Worm (Caenorhabditis elegans) whole organism, young adult: ENCODE data around the gene rnf-113.

Experiments used
- B0261.1 ChIP-seq: sonication (generic microtip); optimal IDR thresholded peaks from 2 replicates; lab custom pipeline; 2016; ENCODE audit warnings: mild to moderate bottlenecking, missing genetic modification characterization, moderate library complexity, missing compliant biosample characterization
- B0336.3 ChIP-seq: fragments of 200-800 bp; sonication (Bioruptor generic); IDR thresholded peaks from 2 replicates; pipeline ENCODE4 v1.3.6; 2022; ENCODE audit warnings: missing genetic modification characterization, missing compliant biosample characterization
- C06A6.2 ChIP-seq: fragments of 200-800 bp; sonication (Bioruptor generic); conservative IDR thresholded peaks from 2 replicates; pipeline ENCODE4 v1.3.6; 2022; ENCODE audit warnings: missing genetic modification characterization, missing compliant biosample characterization
- F23B12.7 ChIP-seq: sonication (generic microtip); optimal IDR thresholded peaks from 2 replicates; lab custom pipeline; 2017; ENCODE audit warnings: missing genetic modification characterization, mild to moderate bottlenecking, missing compliant biosample characterization, antibody characterized with exemption, moderate library complexity; ENCODE audit not compliant: insufficient read depth
- F57C9.4 ChIP-seq: sonication (generic microtip); optimal IDR thresholded peaks from 2 replicates; lab custom pipeline; 2017; ENCODE audit warnings: mild to moderate bottlenecking, missing genetic modification characterization, missing compliant biosample characterization
- K12H6.12 ChIP-seq: fragments of 200-800 bp; sonication (Bioruptor generic); optimal IDR thresholded peaks from 2 replicates; lab custom pipeline; 2018; ENCODE audit warnings: mild to moderate bottlenecking, missing genetic modification characterization, missing compliant biosample characterization
- T26A5.8 ChIP-seq: sonication (generic microtip); optimal IDR thresholded peaks from 2 replicates; lab custom pipeline; 2016; ENCODE audit warnings: missing genetic modification characterization, missing compliant biosample characterization
- Y67H2A.10 ChIP-seq: fragments of 200-800 bp; sonication (Bioruptor generic); conservative IDR thresholded peaks from 2 replicates; pipeline ENCODE4 v1.3.6; 2022; ENCODE audit warnings: missing genetic modification reagents, missing genetic modification characterization, missing compliant biosample characterization
- Y95B8A.8 ChIP-seq: fragments of 200-800 bp; sonication (Bioruptor generic); IDR thresholded peaks from 2 replicates; pipeline ENCODE4 v1.3.6; 2022; ENCODE audit warnings: missing genetic modification reagents, missing genetic modification characterization, missing compliant biosample characterization
- akir-1 ChIP-seq: fragments of 200-800 bp; sonication (Bioruptor generic); optimal IDR thresholded peaks from 2 replicates; lab custom pipeline; 2018; ENCODE audit warnings: mild to moderate bottlenecking, missing genetic modification characterization, moderate library complexity, missing compliant biosample characterization
- ama-1 ChIP-seq, 3 experiments: fragments of 150-350 bp in 1 of 3; sonication (generic microtip) in 2 of 3; optimal IDR thresholded peaks; 2 replicates each; lab custom pipeline; 2014 to 2018; ENCODE audit warnings: missing biosample characterization in 2 of 3, missing genetic modification characterization in 2 of 3, missing genetic modification reagents in 2 of 3
- atf-7 ChIP-seq: sonication (generic microtip); optimal IDR thresholded peaks from 2 replicates; lab custom pipeline; 2017; ENCODE audit warnings: mild to moderate bottlenecking, missing genetic modification characterization, missing compliant biosample characterization
- athp-1 ChIP-seq: sonication (generic microtip); optimal IDR thresholded peaks from 2 replicates; lab custom pipeline; 2017; ENCODE audit warnings: mild to moderate bottlenecking, missing genetic modification characterization, missing compliant biosample characterization
- attf-3 ChIP-seq: fragments of 200-800 bp; sonication (Bioruptor generic); conservative IDR thresholded peaks from 2 replicates; pipeline ENCODE4 v1.3.6; 2022; ENCODE audit warnings: missing genetic modification reagents, missing genetic modification characterization, missing compliant biosample characterization
- cebp-2 ChIP-seq: fragments of 200-800 bp; sonication (Bioruptor generic); IDR thresholded peaks from 2 replicates; pipeline ENCODE4 v1.3.6; 2022; ENCODE audit warnings: missing genetic modification characterization, missing compliant biosample characterization
- ceh-100 ChIP-seq: fragments of 200-800 bp; sonication (Bioruptor generic); IDR thresholded peaks from 2 replicates; pipeline ENCODE4 v1.3.6; 2022; ENCODE audit warnings: missing genetic modification reagents, missing genetic modification characterization, missing compliant biosample characterization
- ceh-40 ChIP-seq: fragments of 200-800 bp; sonication (Bioruptor generic); IDR thresholded peaks from 2 replicates; pipeline ENCODE4 v1.3.6; 2022; ENCODE audit warnings: missing genetic modification characterization, missing compliant biosample characterization
- ceh-58 ChIP-seq: fragments of 200-800 bp; sonication (Bioruptor generic); IDR thresholded peaks from 2 replicates; pipeline ENCODE4 v1.3.6; 2022; ENCODE audit warnings: missing genetic modification characterization, missing compliant biosample characterization
- chd-7 ChIP-seq: sonication (generic microtip); optimal IDR thresholded peaks from 2 replicates; lab custom pipeline; 2016; ENCODE audit warnings: mild to moderate bottlenecking, missing genetic modification characterization, moderate library complexity, missing compliant biosample characterization
- efl-1 ChIP-seq: fragments of 150-350 bp; optimal IDR thresholded peaks from 2 replicates; lab custom pipeline; 2014; ENCODE audit warnings: missing biosample characterization, missing genetic modification reagents, missing genetic modification characterization
- egl-44 ChIP-seq: fragments of 200-800 bp; sonication (Bioruptor generic); IDR thresholded peaks from 2 replicates; pipeline ENCODE4 v1.3.6; 2022; ENCODE audit warnings: missing genetic modification reagents, missing genetic modification characterization, missing compliant biosample characterization
- ekl-4 ChIP-seq: fragments of 200-800 bp; sonication (Bioruptor generic); IDR thresholded peaks from 2 replicates; pipeline ENCODE4 v1.3.6; 2022; ENCODE audit warnings: missing genetic modification reagents, missing genetic modification characterization, missing compliant biosample characterization
- hrde-1 ChIP-seq: sonication (generic microtip); optimal IDR thresholded peaks from 2 replicates; lab custom pipeline; 2016; ENCODE audit warnings: missing genetic modification characterization, mild to moderate bottlenecking, missing compliant biosample characterization, moderate library complexity, missing genotype, missing genetic modification reagents, borderline replicate concordance
- lag-1 ChIP-seq: fragments of 200-800 bp; sonication (Bioruptor generic); IDR thresholded peaks from 2 replicates; pipeline ENCODE4 v1.3.6; 2022; ENCODE audit warnings: missing genetic modification reagents, missing genetic modification characterization, missing compliant biosample characterization
- lin-26 ChIP-seq: fragments of 200-800 bp; sonication (Bioruptor generic); IDR thresholded peaks from 2 replicates; pipeline ENCODE4 v1.3.6; 2022; ENCODE audit warnings: missing genetic modification reagents, missing genetic modification characterization, missing compliant biosample characterization
- lin-40 ChIP-seq: sonication (generic microtip); optimal IDR thresholded peaks from 2 replicates; lab custom pipeline; 2016; ENCODE audit warnings: missing genetic modification characterization, mild to moderate bottlenecking, missing compliant biosample characterization, missing genotype, missing genetic modification reagents
- lir-1 ChIP-seq: fragments of 200-800 bp; sonication (Bioruptor generic); conservative IDR thresholded peaks from 2 replicates; pipeline ENCODE4 v1.3.6; 2022; ENCODE audit warnings: missing genetic modification reagents, missing genetic modification characterization, missing compliant biosample characterization
- lsl-1 ChIP-seq: fragments of 200-800 bp; sonication (Bioruptor generic); optimal IDR thresholded peaks from 2 replicates; lab custom pipeline; 2018; ENCODE audit warnings: mild to moderate bottlenecking, missing genetic modification characterization, moderate library complexity, missing compliant biosample characterization
- lsy-27 ChIP-seq: sonication (generic microtip); optimal IDR thresholded peaks from 2 replicates; lab custom pipeline; 2017; ENCODE audit warnings: missing genetic modification characterization, mild to moderate bottlenecking, missing compliant biosample characterization, antibody characterized with exemption, missing genotype, borderline replicate concordance; ENCODE audit not compliant: insufficient read depth
- madf-6 ChIP-seq: fragments of 200-800 bp; sonication (Bioruptor generic); IDR thresholded peaks from 2 replicates; pipeline ENCODE4 v1.3.6; 2022; ENCODE audit warnings: missing genetic modification reagents, missing genetic modification characterization, missing compliant biosample characterization
- mcd-1 ChIP-seq: fragments of 200-800 bp; sonication (Bioruptor generic); IDR thresholded peaks from 2 replicates; pipeline ENCODE4 v1.3.6; 2022; ENCODE audit warnings: missing genetic modification reagents, missing genetic modification characterization, missing compliant biosample characterization
- mel-28 ChIP-seq: sonication (generic microtip); optimal IDR thresholded peaks from 2 replicates; lab custom pipeline; 2016; ENCODE audit warnings: borderline replicate concordance, mild to moderate bottlenecking, missing genetic modification characterization, missing compliant biosample characterization
- nfya-1 ChIP-seq: sonication (generic microtip); optimal IDR thresholded peaks from 2 replicates; lab custom pipeline; 2017; ENCODE audit warnings: antibody characterized with exemption, missing compliant biosample characterization, missing genetic modification characterization, borderline replicate concordance; ENCODE audit not compliant: insufficient read depth
- nfyb-1 ChIP-seq: fragments of 200-800 bp; sonication (Bioruptor generic); IDR thresholded peaks from 2 replicates; pipeline ENCODE4 v1.3.6; 2022; ENCODE audit warnings: missing genetic modification reagents, missing genetic modification characterization, missing compliant biosample characterization
- nhr-27 ChIP-seq: fragments of 200-800 bp; sonication (Bioruptor generic); optimal IDR thresholded peaks from 2 replicates; lab custom pipeline; 2018; ENCODE audit warnings: mild to moderate bottlenecking, missing genetic modification characterization, moderate library complexity, missing compliant biosample characterization
- nhr-80 ChIP-seq: sonication (generic microtip); optimal IDR thresholded peaks from 2 replicates; lab custom pipeline; 2016; ENCODE audit warnings: missing genetic modification characterization, missing compliant biosample characterization
- pbrm-1 ChIP-seq: fragments of 200-800 bp; sonication (Bioruptor generic); IDR thresholded peaks from 2 replicates; pipeline ENCODE4 v1.3.6; 2022; ENCODE audit warnings: missing genetic modification reagents, missing genetic modification characterization, missing compliant biosample characterization
- sdz-38 ChIP-seq: sonication (generic microtip); optimal IDR thresholded peaks from 2 replicates; lab custom pipeline; 2016; ENCODE audit warnings: missing genotype, missing genetic modification characterization, missing compliant biosample characterization
- snpc-1.3 ChIP-seq: sonication (generic microtip); optimal IDR thresholded peaks from 2 replicates; lab custom pipeline; 2017; ENCODE audit warnings: missing genetic modification characterization, mild to moderate bottlenecking, missing compliant biosample characterization, antibody characterized with exemption, moderate library complexity, missing genotype, missing genetic modification reagents; ENCODE audit not compliant: insufficient read depth
- snpc-3.4 ChIP-seq: sonication (generic microtip); optimal IDR thresholded peaks from 2 replicates; lab custom pipeline; 2017; ENCODE audit warnings: missing genetic modification characterization, mild to moderate bottlenecking, missing compliant biosample characterization, antibody characterized with exemption, moderate library complexity, missing genotype, missing genetic modification reagents
- snpc-4 ChIP-seq, 5 experiments: fragments of 150-350 bp in 1 of 5; sonication (generic microtip) in 4 of 5; optimal IDR thresholded peaks; 2 replicates each; lab custom pipeline; 2014 to 2018; ENCODE audit warnings: missing genetic modification characterization in 5 of 5, missing biosample characterization in 3 of 5, antibody characterized with exemption in 2 of 5, mild to moderate bottlenecking in 2 of 5, missing compliant biosample characterization in 2 of 5, missing genotype in 2 of 5, moderate library complexity in 2 of 5, missing genetic modification reagents in 1 of 5
- somi-1 ChIP-seq: fragments of 200-800 bp; sonication (Bioruptor generic); optimal IDR thresholded peaks from 2 replicates; lab custom pipeline; 2018; ENCODE audit warnings: mild to moderate bottlenecking, missing genetic modification characterization, missing compliant biosample characterization
- sptf-2 ChIP-seq: fragments of 200-800 bp; sonication (Bioruptor generic); optimal IDR thresholded peaks from 2 replicates; lab custom pipeline; 2018; ENCODE audit warnings: mild to moderate bottlenecking, missing genetic modification characterization, missing compliant biosample characterization
- tbx-9 ChIP-seq: sonication (generic microtip); optimal IDR thresholded peaks from 2 replicates; lab custom pipeline; 2016; ENCODE audit warnings: borderline replicate concordance, missing genetic modification characterization, inconsistent platforms, missing compliant biosample characterization
- zfh-2 ChIP-seq: fragments of 200-800 bp; sonication (Bioruptor generic); conservative IDR thresholded peaks from 2 replicates; pipeline ENCODE4 v1.3.6; 2022; ENCODE audit warnings: missing genetic modification reagents, missing genetic modification characterization, missing compliant biosample characterization
- ztf-26 ChIP-seq: sonication (generic microtip); optimal IDR thresholded peaks from 2 replicates; lab custom pipeline; 2017; ENCODE audit warnings: missing genetic modification characterization, missing compliant biosample characterization

Gene rnf-113

DNA sequence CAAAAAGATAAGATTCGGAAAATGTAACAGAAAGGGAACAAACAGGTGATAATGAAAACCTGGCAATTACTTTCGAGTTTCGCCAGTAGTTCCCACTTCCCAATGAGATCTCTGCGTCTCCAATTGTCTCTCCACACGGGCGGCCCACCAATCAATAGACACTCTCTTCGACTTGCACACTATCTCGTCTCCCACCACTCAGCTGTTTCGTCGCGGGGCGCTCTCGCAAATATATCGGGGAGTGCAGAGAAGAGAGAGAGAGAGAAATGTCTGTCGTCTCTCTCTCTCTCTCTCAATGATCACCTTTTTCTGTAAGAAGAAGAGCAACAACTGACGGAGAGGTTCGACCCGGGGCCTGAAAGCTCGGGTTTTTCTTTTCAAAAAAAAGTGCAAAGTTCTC, 37.3 kb downstream of the rnf-113 start (continued):
- no peak for TF ChIP-seq attf-3 (GFP tag; lab: Robert Waterston, UW)
- no peak for TF ChIP-seq tbx-9 (tag; lab: Kevin White, UChicago)
- no peak for TF ChIP-seq akir-1 (GFP tag; lab: Kevin White, UChicago)
- TF ChIP-seq zfh-2: peak; percentile 95
- TF ChIP-seq efl-1: peak; percentile 17
- TF ChIP-seq ceh-58 (GFP tag; lab: Robert Waterston, UW): no peak
- TF ChIP-seq nhr-27 (tag; lab: Kevin White, UChicago): no peak
- peak; percentile 59; the same call in 1 of the 2 replicates for TF ChIP-seq egl-44 (GFP tag; lab: Robert Waterston, UW)
- peak; percentile 48; the same call in 1 of the 2 replicates for TF ChIP-seq madf-6 (GFP tag; lab: Robert Waterston, UW)
- peak; percentile 36 for TF ChIP-seq lsl-1
- TF ChIP-seq T26A5.8 (tag; lab: Kevin White, UChicago): no peak
- TF ChIP-seq F23B12.7 (tag; lab: Kevin White, UChicago): no peak
- TF ChIP-seq ceh-100 (GFP tag; lab: Robert Waterston, UW): 0 out of 2 replicates have a peak, but pooled peaks have one; percentile 32
- peak; percentile 83 for TF ChIP-seq somi-1
- no peak for TF ChIP-seq snpc-4 (GFP tag; optimal IDR thresholded peaks at IDR 0.05; lab: Kevin White, UChicago)
- TF ChIP-seq snpc-4 (tag; optimal IDR thresholded peaks at IDR 0.05; lab: Kevin White, UChicago): peak in 2 of 4 experiments; percentile 26 to 30
- no peak for TF ChIP-seq mel-28
- peak; percentile 61; the same call in 1 of the 2 replicates for TF ChIP-seq Y67H2A.10 (GFP tag; lab: Robert Waterston, UW)
- peak; percentile 46 for TF ChIP-seq athp-1
- TF ChIP-seq B0261.1 (tag; lab: Kevin White, UChicago): no peak
- TF ChIP-seq ekl-4 (GFP tag; lab: Robert Waterston, UW): peak; percentile 78
- peak; percentile 41 for TF ChIP-seq lir-1
- peak; percentile 81 for TF ChIP-seq B0336.3 (GFP tag; lab: Robert Waterston, UW)
- peak; percentile 72 for TF ChIP-seq K12H6.12 (tag; lab: Kevin White, UChicago)
- no peak for TF ChIP-seq lsy-27 (tag; lab: Kevin White, UChicago)
- TF ChIP-seq pbrm-1: peak; percentile 79

DNA sequence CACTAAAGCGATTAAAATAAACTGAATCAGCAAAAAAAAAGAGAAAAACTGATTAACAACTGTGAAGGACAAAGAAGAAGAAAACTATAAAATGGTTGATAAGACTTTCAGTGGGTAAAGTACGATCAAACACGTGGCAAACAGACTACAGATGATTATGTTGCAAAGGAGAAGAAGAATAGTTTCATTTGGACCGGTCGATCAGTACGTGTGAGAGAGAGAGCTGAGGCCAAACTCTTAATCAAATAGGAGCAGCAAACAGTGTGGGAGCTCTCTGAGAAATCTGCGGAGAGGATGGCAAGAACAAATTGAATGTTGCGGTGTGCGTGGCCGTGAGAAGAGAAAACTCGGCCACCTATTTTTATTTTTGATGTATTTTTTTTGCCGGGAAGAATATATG, 38.4 kb downstream of the rnf-113 start:
- TF ChIP-seq ceh-40: no peak
- peak; percentile 11 for TF ChIP-seq lin-40 (tag; lab: Kevin White, UChicago)
- TF ChIP-seq C06A6.2 (GFP tag; lab: Robert Waterston, UW): no peak
- 0 out of 2 replicates have a peak, but pooled peaks have one; percentile 20 for TF ChIP-seq mcd-1 (GFP tag; lab: Robert Waterston, UW)
- peak; percentile 26; the same call in 1 of the 2 replicates for TF ChIP-seq lin-26 (GFP tag; lab: Robert Waterston, UW)
- 0 out of 2 replicates have a peak, but pooled peaks have one; percentile 40 for TF ChIP-seq zfh-2
- TF ChIP-seq pbrm-1: 0 out of 2 replicates have a peak, but pooled peaks have one; percentile 9
- no peak for TF ChIP-seq hrde-1 (tag; lab: Kevin White, UChicago)
- no peak for TF ChIP-seq sdz-38
- peak; percentile 23 for TF ChIP-seq ztf-26 (tag; lab: Kevin White, UChicago)
- no peak for TF ChIP-seq sptf-2
- 0 out of 2 replicates have a peak, but pooled peaks have one; percentile 22 for TF ChIP-seq ekl-4 (GFP tag; lab: Robert Waterston, UW)
- TF ChIP-seq T26A5.8 (tag; lab: Kevin White, UChicago): no peak
- TF ChIP-seq Y95B8A.8: no peak
- TF ChIP-seq chd-7 (tag; lab: Kevin White, UChicago): peak; percentile 38
- no peak for TF ChIP-seq lag-1 (GFP tag; lab: Robert Waterston, UW)
- no peak for TF ChIP-seq snpc-1.3 (tag; lab: Kevin White, UChicago)
- TF ChIP-seq F57C9.4 (tag; lab: Kevin White, UChicago): no peak
- peak; percentile 32 for TF ChIP-seq nhr-80 (tag; lab: Kevin White, UChicago)
- no peak for TF ChIP-seq nfya-1 (tag; lab: Kevin White, UChicago)
- no peak for TF ChIP-seq snpc-3.4 (tag; lab: Kevin White, UChicago)
- peak; percentile 52 for TF ChIP-seq ama-1 (optimal IDR thresholded peaks at IDR 0.05; lab: Kevin White, UChicago)
- TF ChIP-seq ama-1 (GFP tag; optimal IDR thresholded peaks at IDR 0.05; lab: Kevin White, UChicago): no peak
- TF ChIP-seq atf-7 (tag; lab: Kevin White, UChicago): peak; percentile 18
- TF ChIP-seq nfyb-1 (GFP tag; lab: Robert Waterston, UW): peak; percentile 24
- TF ChIP-seq cebp-2 (GFP tag; lab: Robert Waterston, UW): 0 out of 2 replicates have a peak, but pooled peaks have one; percentile 66
- TF ChIP-seq, all 124 proteins: peak for 13
